Worm (Caenorhabditis elegans) whole organism, early embryonic: ENCODE data around the gene clec-136.

Experiments
- B0310.2 ChIP-seq: sonication (generic microtip); optimal IDR thresholded peaks from 2 replicates; lab custom pipeline; 2016; ENCODE audit warnings: mild to moderate bottlenecking, missing genetic modification characterization, missing compliant biosample characterization
- F13C5.2 ChIP-seq: sonication (generic microtip); optimal IDR thresholded peaks from 2 replicates; lab custom pipeline; 2017; ENCODE audit warnings: mild to moderate bottlenecking, missing genetic modification characterization, inconsistent platforms, missing compliant biosample characterization
- aly-1 ChIP-seq: sonication (generic microtip); optimal IDR thresholded peaks from 2 replicates; lab custom pipeline; 2016; ENCODE audit warnings: missing genetic modification characterization, missing compliant biosample characterization
- ama-1 ChIP-seq: fragments of 150-350 bp; optimal IDR thresholded peaks from 2 replicates; lab custom pipeline; 2014
- ceh-13 ChIP-seq: fragments of 200-800 bp; sonication (Bioruptor generic); optimal IDR thresholded peaks from 2 replicates; lab custom pipeline; 2018; ENCODE audit warnings: mild to moderate bottlenecking, missing genetic modification characterization, missing compliant biosample characterization
- ceh-36 ChIP-seq: sonication (generic microtip); optimal IDR thresholded peaks from 2 replicates; lab custom pipeline; 2016; ENCODE audit warnings: missing genetic modification characterization, inconsistent platforms, missing compliant biosample characterization
- ets-7 ChIP-seq: sonication (generic microtip); optimal IDR thresholded peaks from 2 replicates; lab custom pipeline; 2016; ENCODE audit warnings: missing genotype, missing genetic modification characterization, missing compliant biosample characterization
- flt-1 ChIP-seq: fragments of 200-800 bp; sonication (Bioruptor generic); IDR thresholded peaks from 2 replicates; pipeline ENCODE4 v1.3.6; 2022; ENCODE audit warnings: missing genetic modification characterization, missing compliant biosample characterization
- hmbx-1 ChIP-seq: sonication (generic microtip); optimal IDR thresholded peaks from 2 replicates; lab custom pipeline; 2016; ENCODE audit warnings: mild to moderate bottlenecking, missing genetic modification characterization, missing compliant biosample characterization
- hmg-4 ChIP-seq: fragments of 200-800 bp; sonication (Bioruptor generic); optimal IDR thresholded peaks from 2 replicates; lab custom pipeline; 2018; ENCODE audit warnings: mild to moderate bottlenecking, missing genetic modification characterization, missing compliant biosample characterization
- hnd-1 ChIP-seq: sonication (generic microtip); optimal IDR thresholded peaks from 2 replicates; lab custom pipeline; 2016; ENCODE audit warnings: missing genetic modification characterization, missing compliant biosample characterization
- pes-1 ChIP-seq: fragments of 200-800 bp; sonication (Bioruptor generic); IDR thresholded peaks from 2 replicates; pipeline ENCODE4 v1.3.6; 2022; ENCODE audit warnings: missing genetic modification reagents, missing genetic modification characterization, missing compliant biosample characterization
- scrt-1 ChIP-seq: fragments of 200-800 bp; sonication (Bioruptor generic); IDR thresholded peaks from 2 replicates; pipeline ENCODE4 v1.3.6; 2022; ENCODE audit warnings: missing genetic modification characterization, missing compliant biosample characterization
- sea-1 ChIP-seq: fragments of 200-800 bp; sonication (Bioruptor generic); conservative IDR thresholded peaks from 2 replicates; pipeline ENCODE4 v1.3.6; 2022; ENCODE audit warnings: missing genetic modification characterization, missing compliant biosample characterization
- tbx-11 ChIP-seq: fragments of 200-800 bp; sonication (Bioruptor generic); IDR thresholded peaks from 2 replicates; pipeline ENCODE4 v1.3.6; 2022; ENCODE audit warnings: missing genetic modification characterization, missing compliant biosample characterization
- tbx-37 ChIP-seq: fragments of 200-800 bp; sonication (Bioruptor generic); conservative IDR thresholded peaks from 2 replicates; pipeline ENCODE4 v1.3.6; 2022; ENCODE audit warnings: missing genetic modification reagents, missing genetic modification characterization, missing compliant biosample characterization
- tra-4 ChIP-seq: sonication (generic microtip); optimal IDR thresholded peaks from 2 replicates; lab custom pipeline; 2017; ENCODE audit warnings: missing genetic modification characterization, missing compliant biosample characterization

Gene clec-136

ce11 chrII:4650072-4650471, 33.7 kb upstream of the clec-136 start:
- no peak for TF ChIP-seq F13C5.2 (tag; lab: Kevin White, UChicago)
- TF ChIP-seq aly-1 = no peak
- no peak for TF ChIP-seq ceh-36 (tag; lab: Kevin White, UChicago)
- no peak for TF ChIP-seq ceh-13
- no peak for TF ChIP-seq hnd-1 (tag; lab: Kevin White, UChicago)
- no peak for TF ChIP-seq hmbx-1 (tag; lab: Kevin White, UChicago)
- TF ChIP-seq pes-1 (GFP tag; lab: Robert Waterston, UW) = no peak

- TF ChIP-seq scrt-1 (GFP tag; lab: Robert Waterston, UW) (no peak), B0310.2 (tag; lab: Kevin White, UChicago) (no peak), F13C5.2 (tag; lab: Kevin White, UChicago) (no peak), tra-4 (tag; lab: Kevin White, UChicago) (no peak), pes-1 (GFP tag; lab: Robert Waterston, UW) (no peak), sea-1 (GFP tag; lab: Robert Waterston, UW) (no peak), aly-1 (no peak), flt-1 (GFP tag; lab: Robert Waterston, UW) (no peak), ets-7 (tag; lab: Kevin White, UChicago) (no peak), hnd-1 (tag; lab: Kevin White, UChicago) (no peak), hmg-4 (no peak), tbx-11 (GFP tag; lab: Robert Waterston, UW) (no peak), tbx-37 (no peak), hmbx-1 (tag; lab: Kevin White, UChicago) (no peak)
Measured at ce11 chrII:4648785-4649184, 32.4 kb upstream of the clec-136 start, which contains the start of gene lgc-27. TSS of gene lgc-27 (plus strand) at chrII:4649085.

- TF ChIP-seq hmbx-1 (tag; lab: Kevin White, UChicago) = no peak
- no peak for TF ChIP-seq hmg-4
- TF ChIP-seq flt-1 (GFP tag; lab: Robert Waterston, UW) = no peak
- TF ChIP-seq sea-1 (GFP tag; lab: Robert Waterston, UW) = no peak
- no peak for TF ChIP-seq hnd-1 (tag; lab: Kevin White, UChicago)
- no peak for TF ChIP-seq F13C5.2 (tag; lab: Kevin White, UChicago)
- TF ChIP-seq ceh-36 (tag; lab: Kevin White, UChicago) = no peak
- no peak for TF ChIP-seq scrt-1 (GFP tag; lab: Robert Waterston, UW)
- no peak for TF ChIP-seq tbx-11 (GFP tag; lab: Robert Waterston, UW)
- TF ChIP-seq ama-1 (lab: Kevin White, UChicago) = no peak
- no peak for TF ChIP-seq ets-7 (tag; lab: Kevin White, UChicago)
- TF ChIP-seq B0310.2 (tag; lab: Kevin White, UChicago) = no peak
Measured at ce11 chrII:4640748-4641147, 24.4 kb upstream of the clec-136 start.

ce11 chrII:4638891-4639290, 22.5 kb upstream of the clec-136 start:
- TF ChIP-seq sea-1 (GFP tag; lab: Robert Waterston, UW) (no peak), tbx-37 (no peak), hnd-1 (tag; lab: Kevin White, UChicago) (no peak), ama-1 (lab: Kevin White, UChicago) (no peak), tbx-11 (GFP tag; lab: Robert Waterston, UW) (no peak), tra-4 (tag; lab: Kevin White, UChicago) (no peak), F13C5.2 (tag; lab: Kevin White, UChicago) (no peak), scrt-1 (GFP tag; lab: Robert Waterston, UW) (no peak), B0310.2 (tag; lab: Kevin White, UChicago) (no peak), pes-1 (GFP tag; lab: Robert Waterston, UW) (no peak)

- TF ChIP-seq pes-1 (GFP tag; lab: Robert Waterston, UW) = no peak
- no peak for TF ChIP-seq F13C5.2 (tag; lab: Kevin White, UChicago)
- no peak for TF ChIP-seq ceh-36 (tag; lab: Kevin White, UChicago)
- no peak for TF ChIP-seq flt-1 (GFP tag; lab: Robert Waterston, UW)
- no peak for TF ChIP-seq sea-1 (GFP tag; lab: Robert Waterston, UW)
- no peak for TF ChIP-seq tbx-37
- TF ChIP-seq hmbx-1 (tag; lab: Kevin White, UChicago) = no peak
- no peak for TF ChIP-seq tbx-11 (GFP tag; lab: Robert Waterston, UW)
- no peak for TF ChIP-seq ceh-13
- no peak for TF ChIP-seq hmg-4
- TF ChIP-seq tra-4 (tag; lab: Kevin White, UChicago) = no peak
- TF ChIP-seq hnd-1 (tag; lab: Kevin White, UChicago) = no peak
- TF ChIP-seq ama-1 (lab: Kevin White, UChicago) = no peak
- no peak for TF ChIP-seq B0310.2 (tag; lab: Kevin White, UChicago)
Measured at ce11 chrII:4638241-4638640, 21.9 kb upstream of the clec-136 start, which contains the start of gene che-10. TSS of gene che-10 (minus strand) at chrII:4638341.

ce11 chrII:4631479-4631878, 15.1 kb upstream of the clec-136 start:
- TF ChIP-seq hnd-1 (tag; lab: Kevin White, UChicago) (no peak), tra-4 (tag; lab: Kevin White, UChicago) (no peak), aly-1 (no peak), ama-1 (lab: Kevin White, UChicago) (no peak), ceh-36 (tag; lab: Kevin White, UChicago) (no peak), flt-1 (GFP tag; lab: Robert Waterston, UW) (no peak), tbx-11 (GFP tag; lab: Robert Waterston, UW) (no peak), pes-1 (GFP tag; lab: Robert Waterston, UW) (no peak), sea-1 (GFP tag; lab: Robert Waterston, UW) (no peak), F13C5.2 (tag; lab: Kevin White, UChicago) (no peak), ets-7 (tag; lab: Kevin White, UChicago) (no peak), hmg-4 (no peak), hmbx-1 (tag; lab: Kevin White, UChicago) (no peak), tbx-37 (no peak), scrt-1 (GFP tag; lab: Robert Waterston, UW) (no peak), ceh-13 (no peak), B0310.2 (tag; lab: Kevin White, UChicago) (no peak)

ce11 chrII:4626606-4627005, 10.3 kb upstream of the clec-136 start, which contains the start of gene F35D11.1:
TSS of gene F35D11.1 (plus strand) at chrII:4626906.
- TF ChIP-seq flt-1 (GFP tag; lab: Robert Waterston, UW) (no peak), hnd-1 (tag; lab: Kevin White, UChicago) (no peak), scrt-1 (GFP tag; lab: Robert Waterston, UW) (no peak), ceh-13 (no peak), sea-1 (GFP tag; lab: Robert Waterston, UW) (no peak), tra-4 (tag; lab: Kevin White, UChicago) (no peak), tbx-37 (no peak), ets-7 (tag; lab: Kevin White, UChicago) (no peak), B0310.2 (tag; lab: Kevin White, UChicago) (no peak), ceh-36 (tag; lab: Kevin White, UChicago) (no peak), aly-1 (no peak), F13C5.2 (tag; lab: Kevin White, UChicago) (no peak), hmbx-1 (tag; lab: Kevin White, UChicago) (no peak), ama-1 (lab: Kevin White, UChicago) (no peak), tbx-11 (GFP tag; lab: Robert Waterston, UW) (no peak), pes-1 (GFP tag; lab: Robert Waterston, UW) (no peak), hmg-4 (no peak)
